Fruit fly (Drosophila melanogaster): Measurements from ENCODE around the gene CG32462.

DNA sequence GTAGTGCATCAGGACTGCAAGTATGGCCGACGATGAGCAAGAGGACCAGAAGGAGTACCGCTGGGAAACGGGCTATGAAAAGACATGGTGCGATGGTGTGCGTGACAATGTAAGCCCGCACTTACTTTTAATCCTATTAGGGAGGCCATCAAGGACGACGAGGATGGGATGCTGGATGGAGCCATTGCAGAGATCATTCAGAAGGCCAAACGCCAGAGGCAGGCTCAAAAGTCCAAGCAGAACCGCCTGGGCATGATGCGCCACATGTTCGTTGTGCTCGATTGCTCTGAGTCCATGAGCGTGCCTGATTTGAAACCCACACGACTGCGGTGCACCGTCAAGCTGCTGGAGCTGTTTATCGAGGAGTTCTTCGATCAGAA lies 26.0 kb upstream of the CG32462 start:
- no peak for TF ChIP-seq Sin3A (optimal IDR thresholded peaks at IDR 0.05)
- TF ChIP-seq ttk (optimal IDR thresholded peaks at IDR 0.05) = no peak
- TF ChIP-seq h (optimal IDR thresholded peaks at IDR 0.05) = no peak
- no peak for TF ChIP-seq insv (optimal IDR thresholded peaks at IDR 0.05)
